Fruit fly (Drosophila melanogaster): Measurements from ENCODE around the gene CG31548.

CG31548 gene

DNA sequence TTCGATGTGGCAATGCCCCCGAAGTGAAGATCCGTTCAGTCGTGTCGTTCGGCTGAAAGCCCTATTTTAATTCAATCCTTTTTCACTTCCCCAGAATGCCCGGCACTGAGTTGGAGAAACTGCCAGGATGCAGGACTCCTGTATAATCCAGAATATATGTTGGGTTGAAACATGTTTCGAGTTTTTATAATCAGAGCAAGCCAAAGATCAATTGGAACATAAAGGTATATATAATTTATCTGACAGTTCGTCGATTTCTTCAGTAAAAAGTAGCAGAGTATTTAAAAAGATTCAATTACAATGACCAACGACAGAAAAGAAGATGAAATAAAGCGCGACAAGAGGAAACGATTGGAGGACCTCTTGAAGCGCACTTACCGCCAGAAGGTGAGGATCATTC, 9.1 kb downstream of the CG31548 start, which contains the start of gene CG31551:
Gene CG31551 (plus strand): TSS at position 301 of the 400 bp plus-strand sequence.
- no peak for TF ChIP-seq noc (tag; optimal IDR thresholded peaks at IDR 0.05)

DNA sequence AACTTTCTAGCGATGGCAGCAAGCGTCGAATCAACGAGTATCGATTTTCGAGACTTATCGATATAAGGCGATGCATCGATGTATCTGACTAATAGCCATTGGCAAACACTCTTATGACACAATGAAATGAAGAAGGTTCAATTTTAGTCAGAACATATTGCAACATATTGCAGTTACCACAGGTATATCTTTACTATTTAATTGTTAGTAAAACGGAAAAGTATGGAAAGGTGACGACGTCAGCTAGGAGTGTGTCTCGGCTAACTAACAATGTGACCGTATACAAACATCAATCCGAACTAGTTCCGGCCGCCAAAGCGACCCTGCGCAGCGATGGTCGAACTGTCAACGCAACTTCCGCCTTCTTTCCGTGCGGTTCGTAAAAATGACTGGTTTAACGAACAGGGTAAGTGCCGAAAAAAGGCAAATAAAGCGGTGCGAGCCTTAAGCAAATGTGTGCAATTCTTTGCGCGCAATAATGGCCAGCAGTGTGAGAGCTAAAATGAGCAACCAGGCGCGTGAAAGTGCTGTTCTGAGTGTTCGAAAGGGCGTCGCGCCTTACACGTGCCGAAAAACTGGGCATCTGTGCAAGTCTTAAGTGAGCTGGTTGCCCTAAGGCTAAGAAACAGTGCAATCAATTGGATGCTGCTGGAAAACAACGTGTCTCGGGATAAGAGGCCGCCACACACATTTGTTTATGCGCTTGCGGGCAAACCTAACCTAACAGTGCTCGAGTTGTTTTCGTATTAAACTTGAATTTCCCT, 12.4 kb downstream of the CG31548 start, which contains the start of the genes Dph4, Spec2 and RpL13A:
Gene Dph4 (minus strand): TSS at position 11 of the 764 bp plus-strand sequence.
Gene Spec2 (minus strand): TSS at position 11 of the 764 bp plus-strand sequence.
Gene RpL13A (plus strand): TSS at position 360 of the 764 bp plus-strand sequence.
- peak; percentile 80 for TF ChIP-seq noc (tag; optimal IDR thresholded peaks at IDR 0.05)

DNA sequence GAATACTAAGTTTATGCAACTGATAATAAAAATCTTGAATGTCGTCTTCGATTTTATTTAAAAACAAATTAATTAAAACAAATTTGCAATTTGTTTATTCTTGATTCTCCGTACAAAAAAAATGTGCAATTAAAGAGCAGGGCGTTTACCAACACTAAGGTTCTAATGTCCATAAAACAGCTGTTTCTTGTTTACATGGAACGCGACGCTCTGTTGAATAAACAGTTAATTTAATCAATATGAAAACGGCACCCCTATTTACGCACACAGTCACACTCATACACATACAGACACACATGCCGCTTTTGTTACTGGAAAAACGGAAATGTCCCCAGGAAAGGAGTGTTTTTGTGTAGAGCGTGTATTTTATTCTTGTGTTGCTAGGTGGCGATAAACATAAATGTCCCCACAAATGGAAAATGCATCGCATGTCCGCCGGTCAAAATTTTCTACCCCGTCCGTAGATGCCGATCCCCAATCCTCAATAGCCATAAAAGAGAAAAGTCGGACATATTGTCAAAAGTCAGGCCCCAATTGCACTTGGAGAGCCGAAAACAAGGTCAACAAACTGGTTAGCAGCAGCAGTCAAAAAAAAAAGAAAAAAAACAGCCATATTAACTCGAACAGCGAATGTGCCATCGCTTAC, 13.5 kb downstream of the CG31548 start:
- TF ChIP-seq noc (tag; optimal IDR thresholded peaks at IDR 0.05): peak; percentile 46

dm6 chr3R:5622406-5622752, 14.3 kb downstream of the CG31548 start:
- no peak for TF ChIP-seq noc (tag; optimal IDR thresholded peaks at IDR 0.05)

DNA sequence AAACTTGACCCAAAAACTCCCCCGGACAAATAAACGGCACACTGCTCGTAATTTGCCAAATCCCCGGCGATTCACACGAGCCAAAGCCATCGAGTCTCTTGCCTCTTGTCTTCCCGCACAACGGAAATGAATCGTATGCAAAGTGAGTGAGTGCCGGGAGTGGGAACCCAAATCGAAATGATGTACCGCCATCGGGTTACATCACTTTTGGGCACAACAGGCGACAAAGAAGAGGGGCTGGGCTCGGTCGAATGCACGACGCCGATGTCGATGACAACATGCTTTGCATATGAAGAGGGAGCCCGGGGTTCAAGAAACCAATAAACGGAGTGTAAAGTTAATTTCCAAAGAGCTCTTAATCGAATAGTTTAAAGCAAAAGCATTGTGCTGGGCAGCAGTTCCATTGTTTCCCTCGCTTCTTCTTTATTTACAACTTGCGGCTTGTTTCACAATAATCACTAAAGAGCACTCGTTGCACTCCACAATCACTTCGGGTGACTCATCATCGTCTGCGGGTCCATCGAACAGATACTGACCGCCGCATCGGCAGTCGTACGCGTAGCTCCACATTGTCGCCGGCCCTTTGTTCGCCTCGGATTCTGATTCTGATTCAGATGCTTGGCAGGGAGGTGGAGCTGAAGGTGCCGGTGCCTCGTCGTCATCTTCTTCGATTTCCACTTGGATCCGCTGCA, 14.8 kb downstream of the CG31548 start:
- TF ChIP-seq noc (tag; optimal IDR thresholded peaks at IDR 0.05): no peak

dm6 chr3R:5620387-5620956, 16.2 kb downstream of the CG31548 start:
- peak; percentile 76 for TF ChIP-seq noc (tag; optimal IDR thresholded peaks at IDR 0.05)

DNA sequence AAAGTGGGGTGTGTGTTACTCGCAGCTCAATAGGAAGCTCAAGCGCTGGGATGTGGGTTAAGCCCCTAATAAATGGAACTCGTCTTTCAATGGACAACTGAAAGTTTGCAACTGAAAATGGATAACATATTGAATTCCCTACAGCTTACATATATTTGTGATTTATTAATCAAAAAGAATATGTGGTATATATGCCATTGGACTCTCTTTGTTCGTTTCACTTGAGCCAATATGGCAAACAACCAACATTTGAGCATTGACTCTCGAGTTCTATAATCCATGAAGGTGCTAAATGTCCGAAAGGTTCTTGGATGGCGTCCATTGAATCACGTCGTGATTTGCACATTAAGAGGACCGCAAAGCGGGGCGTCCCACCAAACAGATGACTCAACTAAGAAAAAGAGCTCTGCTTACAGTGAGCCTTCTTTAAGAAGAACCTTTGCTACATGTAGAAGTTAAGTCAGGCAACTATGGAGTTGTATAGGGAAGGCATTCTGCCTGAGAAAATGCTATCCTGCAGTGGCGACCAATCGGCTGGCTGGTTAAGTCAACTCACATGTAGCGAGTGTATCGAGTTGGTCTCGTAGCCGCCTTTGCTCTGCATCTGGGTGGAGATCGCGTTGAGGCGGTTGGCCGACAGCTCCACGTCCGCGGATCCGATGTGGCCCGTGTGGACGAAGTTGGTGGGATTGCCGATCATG, 18.6 kb downstream of the CG31548 start:
- TF ChIP-seq noc (tag; optimal IDR thresholded peaks at IDR 0.05): no peak

DNA sequence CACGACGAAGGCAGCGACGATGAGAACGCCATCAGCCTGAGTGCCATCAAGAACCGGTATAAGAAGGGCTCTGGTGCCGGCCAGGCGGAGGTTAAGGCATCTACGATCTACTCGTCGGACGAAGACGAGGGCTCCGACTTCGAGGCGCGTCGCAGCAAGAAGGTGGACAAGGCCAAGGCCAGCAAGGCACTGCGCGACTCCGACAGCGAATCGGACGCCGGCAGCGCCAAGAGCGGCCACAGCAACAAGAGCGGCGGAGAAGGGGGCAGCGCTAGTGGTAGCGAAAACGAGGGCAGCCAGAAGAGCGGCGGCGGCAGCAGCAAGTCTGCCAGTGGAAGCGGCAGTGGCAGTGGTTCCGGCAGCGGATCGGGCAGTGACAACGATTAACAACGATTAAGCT, 21.2 kb downstream of the CG31548 start:
- no peak for TF ChIP-seq noc (tag; optimal IDR thresholded peaks at IDR 0.05)

dm6 chr3R:5613114-5613443, 23.6 kb downstream of the CG31548 start, which contains the start of gene Atu:
Gene Atu (plus strand): TSS chr3R:5613358.
- no peak for TF ChIP-seq noc (tag; optimal IDR thresholded peaks at IDR 0.05)

dm6 chr3R:5612372-5613113, 24.1 kb downstream of the CG31548 start, which contains the start of gene Rga:
Gene Rga (minus strand): TSS chr3R:5613112.
- TF ChIP-seq noc (tag; optimal IDR thresholded peaks at IDR 0.05): no peak

DNA sequence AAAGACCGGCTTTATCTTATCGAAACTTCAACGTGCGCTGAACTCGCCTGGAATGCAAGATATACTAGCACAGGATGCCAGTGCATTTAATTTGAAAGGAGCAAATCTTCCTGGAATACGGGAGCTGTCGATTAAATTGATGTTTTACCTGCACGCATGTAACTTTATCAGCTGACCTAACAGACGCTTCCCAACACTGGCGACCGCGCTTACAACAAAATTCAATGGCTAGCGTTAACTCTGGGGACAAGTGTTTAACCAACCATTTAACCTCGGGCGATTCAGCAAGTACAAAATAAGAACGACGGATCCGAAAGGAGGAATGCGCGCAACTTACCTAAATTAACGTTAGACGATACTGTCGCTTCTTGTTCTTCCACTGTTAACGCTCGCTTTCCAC, 24.9 kb downstream of the CG31548 start:
- TF ChIP-seq noc (tag; optimal IDR thresholded peaks at IDR 0.05): no peak

DNA sequence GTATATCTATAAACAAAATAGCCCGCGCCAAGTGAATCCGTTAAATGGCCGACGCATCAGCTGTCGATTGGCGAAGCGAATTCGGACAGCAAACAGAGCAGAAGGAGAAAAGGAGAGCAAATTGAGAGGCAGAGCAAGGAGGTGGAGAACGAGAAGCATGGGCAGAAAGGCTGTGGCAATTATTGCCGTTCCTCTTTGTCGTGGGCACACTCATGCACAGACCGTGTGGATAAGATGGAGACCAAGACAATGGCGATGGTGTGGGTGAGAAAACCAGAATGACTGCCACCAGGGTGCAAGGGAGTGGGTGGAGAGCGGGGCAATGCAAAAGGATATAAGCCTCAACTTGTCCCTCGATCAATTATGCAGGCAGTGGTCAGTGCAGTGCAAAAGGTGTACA, 25.5 kb downstream of the CG31548 start:
- no peak for TF ChIP-seq noc (tag; optimal IDR thresholded peaks at IDR 0.05)

DNA sequence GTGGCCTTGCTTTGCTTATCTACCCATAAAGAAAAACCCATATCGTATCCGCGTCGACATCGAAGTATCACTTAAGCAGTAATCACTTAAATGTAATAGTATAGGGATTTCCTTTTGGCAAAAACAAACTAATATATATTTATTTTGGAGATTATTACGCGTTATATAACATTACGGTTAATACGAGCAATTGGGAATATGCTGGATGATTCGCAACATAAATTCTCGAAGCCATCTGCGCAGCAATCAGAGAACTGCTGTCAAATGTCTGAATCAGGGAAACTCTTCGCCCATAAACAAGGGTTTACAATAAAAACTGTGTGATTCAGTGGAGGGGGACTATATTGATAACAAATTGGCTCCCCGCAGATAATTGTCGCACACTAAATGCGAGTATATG, 26.0 kb downstream of the CG31548 start:
- no peak for TF ChIP-seq noc (tag; optimal IDR thresholded peaks at IDR 0.05)

- no peak for TF ChIP-seq noc (tag; optimal IDR thresholded peaks at IDR 0.05)
Observed at dm6 chr3R:5608422-5608821, 28.2 kb downstream of the CG31548 start.

DNA sequence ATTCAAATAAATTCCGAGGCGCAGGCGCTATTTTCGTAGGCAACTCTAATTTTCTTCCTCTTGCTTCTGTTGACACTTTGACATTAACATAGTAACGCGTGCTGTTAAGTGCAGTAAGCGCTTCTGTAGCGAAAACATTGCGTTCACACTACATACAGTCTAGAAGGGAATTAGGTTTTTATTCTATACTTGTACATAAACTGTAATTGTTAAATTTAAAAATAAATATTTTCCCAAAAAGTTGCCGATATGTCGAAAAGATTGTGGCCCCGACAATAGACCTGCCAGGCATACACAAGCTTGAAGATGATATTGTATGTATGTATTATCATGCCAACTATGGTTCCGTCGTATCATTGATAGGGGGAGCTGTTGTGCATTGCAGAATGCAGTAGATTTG, 30.2 kb downstream of the CG31548 start, which contains the start of gene asl:
Gene asl (minus strand): TSS at position 67 of the 400 bp plus-strand sequence.
- no peak for TF ChIP-seq noc (tag; optimal IDR thresholded peaks at IDR 0.05)

Data from whole organism, larva.